Worm (Caenorhabditis elegans) whole organism, mixed stage, embryonic: ENCODE measurements around the gene F58A6.5.

Experiments used
- M03D4.4 ChIP-seq: sonication (generic microtip); optimal IDR thresholded peaks from 2 replicates; lab custom pipeline; 2017; ENCODE audit warnings: mild to moderate bottlenecking, missing genetic modification characterization, missing compliant biosample characterization
- bed-3 ChIP-seq: fragments of 200-800 bp; sonication (Bioruptor generic); optimal IDR thresholded peaks from 3 replicates; lab custom pipeline; 2018; ENCODE audit warnings: mild to moderate bottlenecking, missing genetic modification characterization, moderate library complexity, missing compliant biosample characterization
- blmp-1 ChIP-seq: fragments of 150-350 bp; optimal IDR thresholded peaks from 2 replicates; lab custom pipeline; 2014; ENCODE audit warnings: missing biosample characterization, missing genetic modification characterization
- ceh-39 ChIP-seq: fragments of 150-350 bp; optimal IDR thresholded peaks from 2 replicates; lab custom pipeline; 2014; ENCODE audit warnings: missing biosample characterization, missing genetic modification characterization
- ceh-43 ChIP-seq: fragments of 200-800 bp; sonication (Bioruptor generic); optimal IDR thresholded peaks from 2 replicates; lab custom pipeline; 2018; ENCODE audit warnings: mild to moderate bottlenecking, missing genetic modification characterization, moderate library complexity, missing compliant biosample characterization
- ceh-83 ChIP-seq: fragments of 200-800 bp; sonication (Bioruptor generic); optimal IDR thresholded peaks from 2 replicates; lab custom pipeline; 2018; ENCODE audit warnings: mild to moderate bottlenecking, missing genetic modification characterization, missing compliant biosample characterization
- ces-1 ChIP-seq: fragments of 150-350 bp; optimal IDR thresholded peaks from 2 replicates; lab custom pipeline; 2014; ENCODE audit warnings: missing biosample characterization, missing genetic modification reagents, missing genetic modification characterization
- cnd-1 ChIP-seq: fragments of 200-800 bp; sonication (Bioruptor generic); optimal IDR thresholded peaks from 2 replicates; lab custom pipeline; 2018; ENCODE audit warnings: mild to moderate bottlenecking, missing genetic modification characterization, missing compliant biosample characterization
- drap-1 ChIP-seq: fragments of 200-800 bp; sonication (Bioruptor generic); optimal IDR thresholded peaks from 3 replicates; lab custom pipeline; 2018; ENCODE audit warnings: mild to moderate bottlenecking, missing genetic modification characterization, missing compliant biosample characterization
- elt-1 ChIP-seq: sonication (generic microtip); optimal IDR thresholded peaks from 2 replicates; lab custom pipeline; 2017; ENCODE audit warnings: missing genetic modification characterization, mild to moderate bottlenecking, missing compliant biosample characterization, antibody characterized with exemption, moderate library complexity, borderline replicate concordance; ENCODE audit not compliant: insufficient read depth
- elt-3 ChIP-seq: fragments of 150-350 bp; optimal IDR thresholded peaks from 2 replicates; lab custom pipeline; 2014; ENCODE audit warnings: missing biosample characterization, missing genetic modification characterization
- flh-1 ChIP-seq: fragments of 200-800 bp; sonication (Bioruptor generic); optimal IDR thresholded peaks from 2 replicates; lab custom pipeline; 2018; ENCODE audit warnings: mild to moderate bottlenecking, missing genetic modification characterization, moderate library complexity, missing compliant biosample characterization
- lin-13 ChIP-seq: fragments of 150-350 bp; optimal IDR thresholded peaks from 2 replicates; lab custom pipeline; 2014; ENCODE audit warnings: missing biosample characterization, missing genetic modification characterization
- lin-32 ChIP-seq: fragments of 200-800 bp; sonication (Bioruptor generic); optimal IDR thresholded peaks from 2 replicates; lab custom pipeline; 2018; ENCODE audit warnings: mild to moderate bottlenecking, missing genetic modification characterization, missing compliant biosample characterization
- lsy-2 ChIP-seq: fragments of 150-350 bp; optimal IDR thresholded peaks from 2 replicates; lab custom pipeline; 2014; ENCODE audit warnings: missing biosample characterization, missing genetic modification characterization
- mep-1 ChIP-seq: fragments of 150-350 bp; optimal IDR thresholded peaks from 2 replicates; lab custom pipeline; 2017; ENCODE audit warnings: missing biosample characterization, missing genetic modification reagents, missing genetic modification characterization, inconsistent platforms
- mls-2 ChIP-seq: sonication (generic microtip); optimal IDR thresholded peaks from 2 replicates; lab custom pipeline; 2016; ENCODE audit warnings: mild to moderate bottlenecking, missing genetic modification characterization, moderate library complexity, missing compliant biosample characterization
- nhr-12 ChIP-seq: fragments of 150-350 bp; optimal IDR thresholded peaks from 2 replicates; lab custom pipeline; 2014; ENCODE audit warnings: missing biosample characterization, missing genetic modification characterization
- nhr-2 ChIP-seq: fragments of 150-350 bp; optimal IDR thresholded peaks from 2 replicates; lab custom pipeline; 2014; ENCODE audit warnings: missing biosample characterization, missing genetic modification characterization
- nhr-237 ChIP-seq: fragments of 150-350 bp; optimal IDR thresholded peaks from 2 replicates; lab custom pipeline; 2014; ENCODE audit warnings: missing biosample characterization, missing genetic modification characterization
- nhr-28 ChIP-seq: fragments of 150-350 bp; optimal IDR thresholded peaks from 2 replicates; lab custom pipeline; 2014; ENCODE audit warnings: missing biosample characterization, missing genetic modification characterization
- pha-4 ChIP-seq: fragments of 150-350 bp; optimal IDR thresholded peaks from 2 replicates; lab custom pipeline; 2018; ENCODE audit warnings: missing biosample characterization, missing genetic modification reagents, missing genetic modification characterization
- sem-2 ChIP-seq: fragments of 200-800 bp; sonication (Bioruptor generic); optimal IDR thresholded peaks from 2 replicates; lab custom pipeline; 2018; ENCODE audit warnings: mild to moderate bottlenecking, missing genetic modification characterization, missing compliant biosample characterization
- snpc-4 ChIP-seq: fragments of 150-350 bp; optimal IDR thresholded peaks from 2 replicates; lab custom pipeline; 2014; ENCODE audit warnings: missing biosample characterization, missing genetic modification characterization
- sptf-1 ChIP-seq: sonication (generic microtip); optimal IDR thresholded peaks from 2 replicates; lab custom pipeline; 2017; ENCODE audit warnings: mild to moderate bottlenecking, missing genetic modification characterization, moderate library complexity, missing compliant biosample characterization
- tbx-8 ChIP-seq: fragments of 200-800 bp; sonication (Bioruptor generic); optimal IDR thresholded peaks from 2 replicates; lab custom pipeline; 2018; ENCODE audit warnings: mild to moderate bottlenecking, missing genetic modification characterization, moderate library complexity, missing compliant biosample characterization
- unc-120 ChIP-seq: sonication (generic microtip); optimal IDR thresholded peaks from 2 replicates; lab custom pipeline; 2017; ENCODE audit warnings: missing genetic modification characterization, missing compliant biosample characterization; ENCODE audit not compliant: poor library complexity, severe bottlenecking
- unc-39 ChIP-seq: fragments of 150-350 bp; optimal IDR thresholded peaks from 2 replicates; lab custom pipeline; 2014; ENCODE audit warnings: missing biosample characterization, missing genetic modification characterization
- unc-62 ChIP-seq: fragments of 150-350 bp; optimal IDR thresholded peaks from 2 replicates; lab custom pipeline; 2014; ENCODE audit warnings: missing biosample characterization, missing genetic modification reagents, missing genetic modification characterization
- zip-8 ChIP-seq: fragments of 150-350 bp; optimal IDR thresholded peaks from 2 replicates; lab custom pipeline; 2014; ENCODE audit warnings: missing biosample characterization, missing genetic modification characterization

The F58A6.5 gene

DNA sequence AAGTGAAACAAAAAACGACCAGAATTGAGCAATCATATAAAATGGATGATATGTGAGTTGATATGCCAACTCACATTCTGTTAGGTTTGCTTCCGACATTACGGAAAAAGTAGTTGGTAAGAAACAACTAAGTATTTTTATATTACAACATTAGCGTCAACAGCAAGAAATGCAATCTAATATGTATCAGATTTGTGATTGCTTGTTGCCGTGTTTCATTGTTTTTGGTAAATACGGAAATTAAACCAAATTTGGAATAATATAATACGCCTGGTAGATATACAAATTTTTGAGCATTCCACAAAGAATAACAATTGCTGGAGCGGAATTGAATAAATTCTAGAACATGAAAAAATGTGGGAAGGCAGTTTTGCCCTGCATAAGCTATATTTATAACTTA is 6.3 kb upstream of the F58A6.5 start, which contains the start of gene srb-12:
Gene srb-12, minus strand, starts transcription at position 101 of the 400 bp plus-strand sequence.
- TF ChIP-seq sptf-1 (tag; lab: Kevin White, UChicago), result no peak
- TF ChIP-seq zip-8 (tag; lab: Kevin White, UChicago), result no peak
- no peak for TF ChIP-seq elt-1
- no peak for TF ChIP-seq unc-120 (tag; lab: Kevin White, UChicago)
- no peak for TF ChIP-seq ceh-83 (GFP tag; lab: Kevin White, UChicago)

DNA sequence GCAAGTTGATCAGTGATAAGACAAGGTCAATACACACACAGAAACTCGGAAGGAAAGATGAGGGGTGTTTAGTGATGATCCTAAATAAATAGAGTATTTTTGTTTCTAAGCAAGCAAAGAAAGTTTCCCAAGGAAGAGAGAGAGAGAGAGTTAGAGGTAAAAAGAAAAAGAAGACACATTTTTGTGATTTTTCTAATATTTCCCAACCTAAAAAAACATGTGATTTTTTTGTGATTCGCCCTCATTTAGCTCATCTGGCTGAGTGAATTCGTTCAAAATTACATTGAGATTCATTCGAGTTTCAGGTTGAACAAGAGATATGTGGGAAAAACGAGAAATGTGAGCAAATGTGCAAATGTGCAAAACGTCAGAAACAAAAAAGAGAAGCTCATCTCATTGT is 2.6 kb upstream of the F58A6.5 start, which contains the start of gene srb-16:
Gene srb-16, minus strand, starts transcription at position 101 of the 400 bp plus-strand sequence.
- TF ChIP-seq ceh-39 (tag; lab: Kevin White, UChicago) (no peak), sem-2 (GFP tag; lab: Kevin White, UChicago) (no peak), mep-1 (tag; lab: Kevin White, UChicago) (no peak), lsy-2 (tag; lab: Kevin White, UChicago) (no peak), ceh-43 (no peak), nhr-237 (no peak), nhr-28 (tag; lab: Kevin White, UChicago) (no peak), drap-1 (GFP tag; lab: Kevin White, UChicago) (no peak), sptf-1 (tag; lab: Kevin White, UChicago) (no peak), M03D4.4 (tag; lab: Kevin White, UChicago) (no peak), lin-13 (tag; lab: Kevin White, UChicago) (no peak), unc-120 (tag; lab: Kevin White, UChicago) (no peak), tbx-8 (no peak), pha-4 (tag; lab: Kevin White, UChicago) (no peak), nhr-2 (tag; lab: Kevin White, UChicago) (no peak)

DNA sequence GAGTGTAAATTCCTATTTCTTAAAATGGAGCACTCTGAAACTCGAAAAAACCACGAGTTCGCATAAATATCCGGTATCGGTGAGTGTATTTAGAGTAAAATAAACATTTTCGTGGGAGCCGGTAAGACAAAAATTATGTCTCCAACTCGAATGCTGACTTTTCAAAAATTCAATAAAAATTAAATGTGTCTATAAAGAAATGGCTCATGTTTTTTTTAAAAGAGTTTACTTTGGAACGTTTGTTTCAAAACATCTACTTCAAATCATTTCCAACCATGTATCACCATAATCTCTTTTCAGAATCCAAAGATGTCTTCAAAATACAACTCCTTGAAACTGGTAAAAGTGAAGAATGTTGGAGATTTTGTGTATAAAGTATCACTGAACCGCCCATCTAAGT is 5.6 kb downstream of the F58A6.5 start, which contains the start of gene F58A6.1:
Gene F58A6.1, plus strand, starts transcription at position 301 of the 400 bp plus-strand sequence.
- TF ChIP-seq snpc-4 (no peak), drap-1 (GFP tag; lab: Kevin White, UChicago) (no peak), M03D4.4 (tag; lab: Kevin White, UChicago) (no peak), nhr-28 (tag; lab: Kevin White, UChicago) (no peak)

DNA sequence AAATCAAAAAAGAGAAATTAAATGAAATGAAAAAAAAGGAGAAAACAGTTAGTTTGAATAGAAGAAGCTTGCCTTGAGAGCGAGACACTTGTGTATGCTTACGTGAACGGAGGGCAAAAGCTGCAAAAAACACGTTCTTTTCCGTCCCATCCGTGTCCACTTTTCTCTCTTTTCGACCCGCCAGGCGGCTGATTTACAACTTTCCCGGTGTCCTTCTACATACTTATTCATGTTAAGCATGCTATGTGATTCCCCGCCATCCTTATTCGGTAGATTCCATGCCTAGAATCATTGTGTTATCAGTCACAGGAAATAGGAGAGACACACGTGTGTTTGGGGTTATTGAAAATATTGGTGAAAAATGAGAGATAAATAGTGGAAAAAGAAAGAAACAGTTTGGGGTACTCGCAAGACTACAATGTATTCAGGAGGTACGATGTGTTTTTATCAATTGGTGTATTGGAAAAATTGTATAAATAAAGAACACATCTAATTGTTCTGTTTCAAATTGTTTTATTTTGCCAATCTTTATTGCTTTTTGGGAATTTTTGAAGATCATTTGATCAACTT is 6.2 kb downstream of the F58A6.5 start, which contains the start of gene nas-29:
Gene nas-29, minus strand, starts transcription at position 92 of the 570 bp plus-strand sequence.
- TF ChIP-seq bed-3 (GFP tag; lab: Kevin White, UChicago) (no peak), lin-32 (GFP tag; lab: Kevin White, UChicago) (no peak), ceh-43 (no peak), cnd-1 (tag; lab: Kevin White, UChicago) (no peak), elt-3 (tag; lab: Kevin White, UChicago) (no peak), ces-1 (no peak), ceh-83 (GFP tag; lab: Kevin White, UChicago) (no peak), nhr-12 (tag; lab: Kevin White, UChicago) (no peak), elt-1 (no peak), nhr-237 (no peak), sptf-1 (tag; lab: Kevin White, UChicago) (no peak), flh-1 (GFP tag; lab: Kevin White, UChicago) (no peak), blmp-1 (no peak), unc-120 (tag; lab: Kevin White, UChicago) (no peak), snpc-4 (no peak), drap-1 (GFP tag; lab: Kevin White, UChicago) (no peak)

DNA sequence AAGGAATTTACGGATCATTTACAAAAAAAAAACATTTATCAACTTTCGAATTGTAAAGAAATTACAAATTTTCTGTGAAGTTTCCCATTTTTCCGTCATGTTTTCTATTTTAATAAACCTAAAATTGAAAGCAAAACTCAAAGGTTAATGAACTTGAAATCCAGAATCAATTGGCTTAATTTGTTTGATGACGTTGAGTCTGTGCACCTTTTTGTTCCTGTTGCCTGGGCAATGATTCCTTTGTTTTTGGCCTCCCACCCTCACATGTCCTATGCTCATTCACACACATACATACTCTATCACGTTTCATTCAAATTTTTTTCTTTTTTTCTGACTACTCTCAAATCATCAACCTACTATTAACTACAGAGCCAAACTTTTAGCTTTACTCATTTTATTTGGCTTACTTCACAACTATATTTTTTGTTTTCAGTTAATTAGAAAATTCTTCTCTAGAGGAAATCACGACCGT is 11.9 kb downstream of the F58A6.5 start, which contains the start of gene F58A6.2:
Gene F58A6.2, plus strand, starts transcription at position 422 of the 472 bp plus-strand sequence.
- TF ChIP-seq sem-2 (GFP tag; lab: Kevin White, UChicago) (no peak), lin-32 (GFP tag; lab: Kevin White, UChicago) (no peak), nhr-237 (no peak)

DNA sequence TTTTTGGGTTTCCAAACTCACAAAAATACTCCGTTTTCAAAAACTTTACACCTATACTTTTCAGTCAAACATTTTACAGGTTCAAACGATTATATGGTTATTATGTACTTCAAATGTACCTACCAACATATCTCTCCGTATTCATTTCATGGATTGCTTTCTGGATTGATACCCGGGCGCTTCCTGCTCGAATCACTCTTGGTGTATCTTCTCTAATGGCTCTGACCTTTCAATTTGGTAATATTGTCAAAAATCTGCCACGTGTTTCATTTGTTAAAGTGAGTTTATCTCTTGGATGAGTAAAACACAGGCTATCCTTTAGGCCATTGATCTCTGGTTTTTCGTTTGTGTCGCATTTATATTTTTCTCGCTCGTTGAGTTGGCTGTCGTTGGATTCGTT is 16.4 kb downstream of the F58A6.5 start:
- TF ChIP-seq snpc-4, result no peak
- no peak for TF ChIP-seq ces-1
- TF ChIP-seq zip-8 (tag; lab: Kevin White, UChicago), result no peak
- TF ChIP-seq unc-120 (tag; lab: Kevin White, UChicago), result no peak
- no peak for TF ChIP-seq unc-62 (GFP tag; lab: Kevin White, UChicago)
- no peak for TF ChIP-seq mls-2 (tag; lab: Kevin White, UChicago)
- no peak for TF ChIP-seq nhr-2 (tag; lab: Kevin White, UChicago)
- no peak for TF ChIP-seq ceh-83 (GFP tag; lab: Kevin White, UChicago)
- TF ChIP-seq bed-3 (GFP tag; lab: Kevin White, UChicago), result no peak
- no peak for TF ChIP-seq pha-4 (tag; lab: Kevin White, UChicago)
- TF ChIP-seq sem-2 (GFP tag; lab: Kevin White, UChicago), result no peak
- TF ChIP-seq blmp-1, result no peak
- no peak for TF ChIP-seq nhr-28 (tag; lab: Kevin White, UChicago)
- no peak for TF ChIP-seq unc-39 (tag; lab: Kevin White, UChicago)
- no peak for TF ChIP-seq flh-1 (GFP tag; lab: Kevin White, UChicago)
- no peak for TF ChIP-seq elt-3 (tag; lab: Kevin White, UChicago)
